Comparison of ENCODE assay signal across 1 fruit fly cellular context in genomic region chr3R:22750534-22750947, dm6.
TF ChIP-seq lines count a peak whose summit lies in the region.

Gene rumi, minus strand, starts transcription at chr3R:22750597.
Gene CG7029, plus strand, starts transcription at chr3R:22750901.
Gene Usp12-46, plus strand, starts transcription at chr3R:22750901.

TF ChIP-seq in whole organism, embryonic, 481 proteins besides CTCF, POLR2A, EP300 and RAD21 (continued from another document and continues in another):
- TF ChIP-seq lbe (GFP tag; optimal IDR thresholded peaks at IDR 0.05; lab: Kevin White, UChicago) = peak; percentile 79
- peak; percentile 46; the same call in 1 of the 3 replicates for TF ChIP-seq mld (GFP tag; IDR thresholded peaks at IDR 0.05; lab: Robert Waterston, UW; ENCODE audit: partially characterized antibody)
- peak; percentile 84 for TF ChIP-seq dysf (GFP tag; IDR thresholded peaks at IDR 0.05; lab: Robert Waterston, UW)
- TF ChIP-seq Doc2 (GFP tag; IDR thresholded peaks at IDR 0.05; lab: Robert Waterston, UW) = no peak
- no peak for TF ChIP-seq CG6854 (GFP tag; optimal IDR thresholded peaks at IDR 0.05; lab: Kevin White, UChicago)
- peak; percentile 67 for TF ChIP-seq CG4707 (GFP tag; optimal IDR thresholded peaks at IDR 0.05; lab: Kevin White, UChicago)
- TF ChIP-seq Dip2 (GFP tag; IDR thresholded peaks at IDR 0.05; lab: Robert Waterston, UW) = no peak
- TF ChIP-seq gfzf (GFP tag; optimal IDR thresholded peaks at IDR 0.05; lab: Kevin White, UChicago) = peak; percentile 44
- TF ChIP-seq Sox102F (GFP tag; optimal IDR thresholded peaks at IDR 0.05; lab: Kevin White, UChicago) = peak; percentile 86
- TF ChIP-seq CG4282 (GFP tag; optimal IDR thresholded peaks at IDR 0.05; lab: Kevin White, UChicago) = peak; percentile 75
- peak; percentile 89 for TF ChIP-seq Dll (GFP tag; IDR thresholded peaks at IDR 0.05; lab: Robert Waterston, UW; ENCODE audit: partially characterized antibody)
- peak; percentile 100 for TF ChIP-seq CG14710 (tag; optimal IDR thresholded peaks at IDR 0.05; lab: Kevin White, UChicago)
- peak; percentile 93 for TF ChIP-seq CG2120 (GFP tag; optimal IDR thresholded peaks at IDR 0.05; lab: Kevin White, UChicago)
- TF ChIP-seq ab (GFP tag; optimal IDR thresholded peaks at IDR 0.05; lab: Kevin White, UChicago) = peak; percentile 69
- peak; percentile 80 for TF ChIP-seq tgo (GFP tag; IDR thresholded peaks at IDR 0.05; lab: Robert Waterston, UW)
- peak; percentile 62; the same call in 1 of the 2 replicates for TF ChIP-seq CG17612 (GFP tag; IDR thresholded peaks at IDR 0.05; lab: Robert Waterston, UW)
- peak; percentile 16; the same call in 1 of the 2 replicates for TF ChIP-seq gt (GFP tag; IDR thresholded peaks at IDR 0.05; lab: Robert Waterston, UW)
- no peak for TF ChIP-seq CG17568 (GFP tag; optimal IDR thresholded peaks at IDR 0.05; lab: Kevin White, UChicago)
- TF ChIP-seq CG8388 (GFP tag; optimal IDR thresholded peaks at IDR 0.05; lab: Kevin White, UChicago) = peak; percentile 86
- TF ChIP-seq kah (GFP tag; optimal IDR thresholded peaks at IDR 0.05; lab: Kevin White, UChicago) = no peak
- peak; percentile 46; the same call in 1 of the 2 replicates for TF ChIP-seq gsb (GFP tag; IDR thresholded peaks at IDR 0.05; lab: Robert Waterston, UW)
- TF ChIP-seq MTF-1 (GFP tag; optimal IDR thresholded peaks at IDR 0.05; lab: Kevin White, UChicago; ENCODE audit: borderline replicate concordance) = peak; percentile 46
- peak; percentile 92 for TF ChIP-seq CG7786 (GFP tag; optimal IDR thresholded peaks at IDR 0.05; lab: Kevin White, UChicago)
- TF ChIP-seq CG16813 (GFP tag; IDR thresholded peaks at IDR 0.05; lab: Robert Waterston, UW; ENCODE audit: partially characterized antibody) = peak; percentile 81
- peak; percentile 76 for TF ChIP-seq CG17186 (GFP tag; optimal IDR thresholded peaks at IDR 0.05; lab: Kevin White, UChicago)
- peak; percentile 64 for TF ChIP-seq psq (GFP tag; optimal IDR thresholded peaks at IDR 0.05; lab: Kevin White, UChicago)
- peak; percentile 58 for TF ChIP-seq CG7271 (tag; optimal IDR thresholded peaks at IDR 0.05; lab: Kevin White, UChicago)
- peak; percentile 87 for TF ChIP-seq pho (GFP tag; optimal IDR thresholded peaks at IDR 0.05; lab: Kevin White, UChicago)
- TF ChIP-seq CG2129 (GFP tag; IDR thresholded peaks at IDR 0.05; lab: Robert Waterston, UW; ENCODE audit: partially characterized antibody) = peak; percentile 64
- TF ChIP-seq cas (GFP tag; IDR thresholded peaks at IDR 0.05; lab: Robert Waterston, UW) = peak; percentile 63; the same call in 1 of the 2 replicates
- peak; percentile 80 for TF ChIP-seq CG13894 (tag; optimal IDR thresholded peaks at IDR 0.05; lab: Kevin White, UChicago)
- no peak for TF ChIP-seq CG5180 (GFP tag; optimal IDR thresholded peaks at IDR 0.05; lab: Kevin White, UChicago)
- peak; percentile 85 for TF ChIP-seq PHDP (tag; optimal IDR thresholded peaks at IDR 0.05; lab: Kevin White, UChicago)
- peak; percentile 89 for TF ChIP-seq CG13775 (GFP tag; optimal IDR thresholded peaks at IDR 0.05; lab: Kevin White, UChicago)
- peak; percentile 79 for TF ChIP-seq fd3F (GFP tag; optimal IDR thresholded peaks at IDR 0.05; lab: Kevin White, UChicago)
- no peak for TF ChIP-seq odd (GFP tag; optimal IDR thresholded peaks at IDR 0.05; lab: Kevin White, UChicago)
- TF ChIP-seq NK7.1 (GFP tag; optimal IDR thresholded peaks at IDR 0.05; lab: Kevin White, UChicago) = peak; percentile 81
- TF ChIP-seq hb (GFP tag; IDR thresholded peaks at IDR 0.05; lab: Robert Waterston, UW; ENCODE audit: partially characterized antibody) = peak; percentile 64; the same call in 1 of the 3 replicates
- peak; percentile 89 for TF ChIP-seq ken (GFP tag; IDR thresholded peaks at IDR 0.05; lab: Robert Waterston, UW)
- TF ChIP-seq E2f2 (GFP tag; IDR thresholded peaks at IDR 0.05; lab: Robert Waterston, UW) = peak; percentile 63
- TF ChIP-seq gro (GFP tag; optimal IDR thresholded peaks at IDR 0.05; lab: Kevin White, UChicago) = peak; percentile 91
- TF ChIP-seq Vsx1 (GFP tag; optimal IDR thresholded peaks at IDR 0.05; lab: Kevin White, UChicago) = no peak
- peak; percentile 59; the same call in 1 of the 2 replicates for TF ChIP-seq CG14667 (GFP tag; IDR thresholded peaks at IDR 0.05; lab: Robert Waterston, UW)
- TF ChIP-seq CG15073 (GFP tag; optimal IDR thresholded peaks at IDR 0.05; lab: Kevin White, UChicago) = peak; percentile 43
- peak; percentile 89 for TF ChIP-seq pum (GFP tag; optimal IDR thresholded peaks at IDR 0.05; lab: Kevin White, UChicago)
- TF ChIP-seq D19B (GFP tag; optimal IDR thresholded peaks at IDR 0.05; lab: Kevin White, UChicago) = peak; percentile 58
- no peak for TF ChIP-seq sd (tag; optimal IDR thresholded peaks at IDR 0.05; lab: Kevin White, UChicago)
- TF ChIP-seq CG6683 (GFP tag; optimal IDR thresholded peaks at IDR 0.05; lab: Kevin White, UChicago) = peak; percentile 43
- TF ChIP-seq CG9215 (GFP tag; IDR thresholded peaks at IDR 0.05; lab: Robert Waterston, UW) = peak; percentile 77
- peak; percentile 88 for TF ChIP-seq CG4424 (GFP tag; optimal IDR thresholded peaks at IDR 0.05; lab: Kevin White, UChicago)
- TF ChIP-seq CHES-1-like (GFP tag; optimal IDR thresholded peaks at IDR 0.05; lab: Kevin White, UChicago) = peak; percentile 97
- peak; percentile 72 for TF ChIP-seq CG3407 (GFP tag; optimal IDR thresholded peaks at IDR 0.05; lab: Kevin White, UChicago)
- peak; percentile 91 for TF ChIP-seq CG8944 (GFP tag; optimal IDR thresholded peaks at IDR 0.05; lab: Kevin White, UChicago)
- peak; percentile 99 for TF ChIP-seq sens (GFP tag; lab: Kevin White, UChicago)
- TF ChIP-seq sug (tag; optimal IDR thresholded peaks at IDR 0.05; lab: Kevin White, UChicago) = peak; percentile 86
- TF ChIP-seq slbo (GFP tag; IDR thresholded peaks at IDR 0.05; lab: Robert Waterston, UW) = peak; percentile 93
- no peak for TF ChIP-seq gsb-n (tag; optimal IDR thresholded peaks at IDR 0.05; lab: Kevin White, UChicago)
- peak; percentile 88 for TF ChIP-seq CG12155 (GFP tag; optimal IDR thresholded peaks at IDR 0.05; lab: Kevin White, UChicago)
- TF ChIP-seq Hr51 (GFP tag; optimal IDR thresholded peaks at IDR 0.05; lab: Kevin White, UChicago) = peak; percentile 86 to 90
- TF ChIP-seq Mad (GFP tag; optimal IDR thresholded peaks at IDR 0.05; lab: Kevin White, UChicago) = peak; percentile 89
- peak; percentile 79 for TF ChIP-seq CG16815 (GFP tag; optimal IDR thresholded peaks at IDR 0.05; lab: Kevin White, UChicago)
- TF ChIP-seq fd64A (GFP tag; optimal IDR thresholded peaks at IDR 0.05; lab: Kevin White, UChicago) = no peak
- TF ChIP-seq ftz-f1 (GFP tag; optimal IDR thresholded peaks at IDR 0.05; lab: Kevin White, UChicago) = peak; percentile 56
- TF ChIP-seq CG14860 (GFP tag; IDR thresholded peaks at IDR 0.05; lab: Robert Waterston, UW; ENCODE audit: partially characterized antibody) = peak; percentile 58
- TF ChIP-seq bsh (GFP tag; optimal IDR thresholded peaks at IDR 0.05; lab: Kevin White, UChicago) = peak in 1 of 2 experiments; percentile 88
- peak; percentile 79 for TF ChIP-seq her (GFP tag; optimal IDR thresholded peaks at IDR 0.05; lab: Kevin White, UChicago)
- no peak for TF ChIP-seq pita (GFP tag; optimal IDR thresholded peaks at IDR 0.05; lab: Kevin White, UChicago)
- TF ChIP-seq Dfd (GFP tag; optimal IDR thresholded peaks at IDR 0.05; lab: Kevin White, UChicago) = no peak
- TF ChIP-seq CG12071 (GFP tag; optimal IDR thresholded peaks at IDR 0.05; lab: Kevin White, UChicago) = peak; percentile 59
- TF ChIP-seq da (GFP tag; optimal IDR thresholded peaks at IDR 0.05; lab: Kevin White, UChicago) = peak; percentile 85
- TF ChIP-seq CG15479 (GFP tag; optimal IDR thresholded peaks at IDR 0.05; lab: Kevin White, UChicago) = no peak
- peak; percentile 85 for TF ChIP-seq CG7839 (tag; optimal IDR thresholded peaks at IDR 0.05; lab: Kevin White, UChicago)
- peak; percentile 64 for TF ChIP-seq inv (GFP tag; IDR thresholded peaks at IDR 0.05; lab: Robert Waterston, UW; ENCODE audit: partially characterized antibody)
- peak; percentile 87 for TF ChIP-seq CG8924 (tag; optimal IDR thresholded peaks at IDR 0.05; lab: Kevin White, UChicago)
- TF ChIP-seq CG10462 (GFP tag; optimal IDR thresholded peaks at IDR 0.05; lab: Kevin White, UChicago) = peak; percentile 73
- peak; percentile 77 for TF ChIP-seq HHEX (GFP tag; optimal IDR thresholded peaks at IDR 0.05; lab: Kevin White, UChicago)
- TF ChIP-seq CG15011 (GFP tag; optimal IDR thresholded peaks at IDR 0.05; lab: Kevin White, UChicago) = no peak
- TF ChIP-seq luna (GFP tag; optimal IDR thresholded peaks at IDR 0.05; lab: Kevin White, UChicago) = peak; percentile 75
- TF ChIP-seq ewg (GFP tag; optimal IDR thresholded peaks at IDR 0.05; lab: Kevin White, UChicago) = peak; percentile 67
- TF ChIP-seq CG12744 (GFP tag; optimal IDR thresholded peaks at IDR 0.05; lab: Kevin White, UChicago) = peak; percentile 81
- TF ChIP-seq br (optimal IDR thresholded peaks at IDR 0.05; lab: Kevin White, UChicago) = no peak
- no peak for TF ChIP-seq fru (optimal IDR thresholded peaks at IDR 0.05; lab: Kevin White, UChicago)
- peak; percentile 61; the same call in 1 of the 2 replicates for TF ChIP-seq Poxn (GFP tag; IDR thresholded peaks at IDR 0.05; lab: Robert Waterston, UW)
- TF ChIP-seq C15 (GFP tag; IDR thresholded peaks at IDR 0.05; lab: Robert Waterston, UW) = 0 out of 3 replicates have a peak, but pooled peaks have one; percentile 53
- TF ChIP-seq Jarid2 (GFP tag; optimal IDR thresholded peaks at IDR 0.05; lab: Kevin White, UChicago) = no peak
- TF ChIP-seq CG9817 (tag; optimal IDR thresholded peaks at IDR 0.05; lab: Kevin White, UChicago) = peak; percentile 89
- TF ChIP-seq CG6791 (GFP tag; IDR thresholded peaks at IDR 0.05; lab: Robert Waterston, UW; ENCODE audit: partially characterized antibody) = peak; percentile 73; the same call in 2 of the 3 replicates
- peak; percentile 81 for TF ChIP-seq NfI (GFP tag; optimal IDR thresholded peaks at IDR 0.05; lab: Kevin White, UChicago)
- TF ChIP-seq CG4730 (GFP tag; IDR thresholded peaks at IDR 0.05; lab: Robert Waterston, UW) = peak; percentile 71
- peak; percentile 76 for TF ChIP-seq CG4328 (GFP tag; optimal IDR thresholded peaks at IDR 0.05; lab: Kevin White, UChicago)
- TF ChIP-seq CG3847 (GFP tag; IDR thresholded peaks at IDR 0.05; lab: Robert Waterston, UW) = peak; percentile 92
- TF ChIP-seq Sry-δ (GFP tag; optimal IDR thresholded peaks at IDR 0.05; lab: Kevin White, UChicago) = peak; percentile 82
- TF ChIP-seq tx (GFP tag; optimal IDR thresholded peaks at IDR 0.05; lab: Kevin White, UChicago) = peak; percentile 85
- peak; percentile 44 for TF ChIP-seq CG6654 (GFP tag; optimal IDR thresholded peaks at IDR 0.05; lab: Kevin White, UChicago)
- TF ChIP-seq pros (GFP tag; optimal IDR thresholded peaks at IDR 0.05; lab: Kevin White, UChicago) = peak; percentile 82
- peak; percentile 61 for TF ChIP-seq Opbp (GFP tag; IDR thresholded peaks at IDR 0.05; lab: Robert Waterston, UW; ENCODE audit: partially characterized antibody)
- peak; percentile 87 for TF ChIP-seq CG15696 (tag; optimal IDR thresholded peaks at IDR 0.05; lab: Kevin White, UChicago)
- TF ChIP-seq CG10366 (GFP tag; IDR thresholded peaks at IDR 0.05; lab: Robert Waterston, UW) = peak; percentile 90
- peak; percentile 53; the same call in 1 of the 2 replicates for TF ChIP-seq danr (GFP tag; IDR thresholded peaks at IDR 0.05; lab: Robert Waterston, UW)
- TF ChIP-seq GATAe (GFP tag; conservative IDR thresholded peaks at IDR 0.05; lab: Robert Waterston, UW) = peak; percentile 28; the same call in 1 of the 2 replicates
- TF ChIP-seq CG12769 (tag; optimal IDR thresholded peaks at IDR 0.05; lab: Kevin White, UChicago) = no peak
- TF ChIP-seq CG8478 (optimal IDR thresholded peaks at IDR 0.05; lab: Kevin White, UChicago) = no peak
- TF ChIP-seq Hmx (GFP tag; optimal IDR thresholded peaks at IDR 0.05; lab: Kevin White, UChicago) = peak; percentile 72
- peak; percentile 76 for TF ChIP-seq ttk (GFP tag; IDR thresholded peaks at IDR 0.05; lab: Robert Waterston, UW)
- TF ChIP-seq chm (GFP tag; IDR thresholded peaks at IDR 0.05; lab: Robert Waterston, UW) = peak; percentile 79; the same call in 1 of the 2 replicates
- TF ChIP-seq CG33213 (GFP tag; optimal IDR thresholded peaks at IDR 0.05; lab: Kevin White, UChicago) = peak; percentile 90
- TF ChIP-seq Kr (GFP tag; optimal IDR thresholded peaks at IDR 0.05; lab: Kevin White, UChicago) = no peak
- TF ChIP-seq MBD-R2 (GFP tag; IDR thresholded peaks at IDR 0.05; lab: Robert Waterston, UW) = peak; percentile 92
- TF ChIP-seq cato (GFP tag; optimal IDR thresholded peaks at IDR 0.05; lab: Kevin White, UChicago; ENCODE audit: borderline replicate concordance) = peak; percentile 69
- TF ChIP-seq CG2875 (GFP tag; optimal IDR thresholded peaks at IDR 0.05; lab: Kevin White, UChicago) = peak; percentile 46
- TF ChIP-seq sc (optimal IDR thresholded peaks at IDR 0.05; lab: Kevin White, UChicago) = no peak
- TF ChIP-seq sc (GFP tag; optimal IDR thresholded peaks at IDR 0.05; lab: Kevin White, UChicago) = peak; percentile 69
- TF ChIP-seq CG42726 (GFP tag; IDR thresholded peaks at IDR 0.05; lab: Robert Waterston, UW; ENCODE audit: partially characterized antibody) = peak; percentile 44; the same call in 1 of the 2 replicates
- peak; percentile 74 for TF ChIP-seq gcm (GFP tag; optimal IDR thresholded peaks at IDR 0.05; lab: Kevin White, UChicago)
- no peak for TF ChIP-seq nau (GFP tag; optimal IDR thresholded peaks at IDR 0.05; lab: Kevin White, UChicago)
- TF ChIP-seq CG5245 (GFP tag; optimal IDR thresholded peaks at IDR 0.05; lab: Kevin White, UChicago) = peak; percentile 71
- peak; percentile 87 for TF ChIP-seq Atf-2 (GFP tag; optimal IDR thresholded peaks at IDR 0.05; lab: Kevin White, UChicago)
- TF ChIP-seq lab (GFP tag; optimal IDR thresholded peaks at IDR 0.05; lab: Kevin White, UChicago) = peak; percentile 90
- TF ChIP-seq CG32772 (GFP tag; IDR thresholded peaks at IDR 0.05; lab: Robert Waterston, UW) = peak; percentile 83
- peak; percentile 72 for TF ChIP-seq Bgb (GFP tag; IDR thresholded peaks at IDR 0.05; lab: Robert Waterston, UW; ENCODE audit: partially characterized antibody)
- peak; percentile 93 for TF ChIP-seq HLH54F (GFP tag; optimal IDR thresholded peaks at IDR 0.05; lab: Kevin White, UChicago)
- peak; percentile 76 for TF ChIP-seq CG6272 (GFP tag; IDR thresholded peaks at IDR 0.05; lab: Robert Waterston, UW)
- TF ChIP-seq sqz (GFP tag; optimal IDR thresholded peaks at IDR 0.05; lab: Kevin White, UChicago) = peak; percentile 57
- peak; percentile 43 for TF ChIP-seq trh (GFP tag; optimal IDR thresholded peaks at IDR 0.05; lab: Kevin White, UChicago)
- peak; percentile 81 for TF ChIP-seq Optix (GFP tag; IDR thresholded peaks at IDR 0.05; lab: Robert Waterston, UW)
- TF ChIP-seq CG12236 (GFP tag; optimal IDR thresholded peaks at IDR 0.05; lab: Kevin White, UChicago) = peak; percentile 77
- no peak for TF ChIP-seq Hr39 (optimal IDR thresholded peaks at IDR 0.05; lab: Kevin White, UChicago)
